Fruit fly (Drosophila melanogaster) whole organism, prepupa: Measurements from ENCODE around the gene CG31111.

Source experiments
- Blimp-1 ChIP-seq: fragments of 200-800 bp; sonication (Bioruptor generic); optimal IDR thresholded peaks from 3 replicates; lab custom pipeline; 2017; ENCODE audit warnings: missing biosample characterization, missing genetic modification characterization, mild to moderate bottlenecking, moderate library complexity, missing genetic modification reagents
- CG10631 ChIP-seq: fragments of 200-800 bp; sonication (Bioruptor generic); optimal IDR thresholded peaks from 2 replicates; lab custom pipeline; 2016; ENCODE audit warnings: missing biosample characterization, missing genetic modification characterization
- CG10669 ChIP-seq: fragments of 200-800 bp; sonication (Bioruptor generic); optimal IDR thresholded peaks from 3 replicates; lab custom pipeline; 2018; ENCODE audit warnings: missing biosample characterization, mild to moderate bottlenecking, missing genetic modification characterization, moderate library complexity
- CG11294 ChIP-seq: fragments of 200-800 bp; sonication (Bioruptor generic); IDR thresholded peaks from 2 replicates; pipeline ENCODE4 v1.3.6; 2022; ENCODE audit warnings: missing biosample characterization, missing genetic modification characterization
- CG11762 ChIP-seq: fragments of 200-800 bp; sonication (Bioruptor generic); optimal IDR thresholded peaks from 3 replicates; lab custom pipeline; 2016; ENCODE audit warnings: missing biosample characterization, missing genetic modification characterization; ENCODE audit not compliant: insufficient read depth
- CG15336 ChIP-seq: fragments of 200-800 bp; sonication (Bioruptor generic); IDR thresholded peaks from 2 replicates; pipeline ENCODE4 v1.3.6; 2022; ENCODE audit warnings: missing biosample characterization, missing genetic modification characterization
- CG1621 ChIP-seq: fragments of 200-800 bp; sonication (Bioruptor generic); optimal IDR thresholded peaks from 3 replicates; lab custom pipeline; 2018; ENCODE audit warnings: missing biosample characterization, mild to moderate bottlenecking, missing genetic modification characterization
- CG16779 ChIP-seq: fragments of 200-800 bp; sonication (Bioruptor generic); optimal IDR thresholded peaks from 3 replicates; lab custom pipeline; 2017; ENCODE audit warnings: missing biosample characterization, mild to moderate bottlenecking, missing genetic modification characterization
- CG3032 ChIP-seq: fragments of 200-800 bp; optimal IDR thresholded peaks from 2 replicates; lab custom pipeline; 2019; ENCODE audit warnings: missing biosample characterization, mild to moderate bottlenecking, missing genetic modification characterization, moderate library complexity
- CG31627 ChIP-seq: fragments of 200-800 bp; sonication (Bioruptor generic); optimal IDR thresholded peaks from 3 replicates; lab custom pipeline; 2016; ENCODE audit warnings: missing biosample characterization, missing genetic modification characterization
- CG32006 ChIP-seq: fragments of 200-800 bp; sonication (Bioruptor generic); optimal IDR thresholded peaks from 3 replicates; lab custom pipeline; 2017; ENCODE audit warnings: missing biosample characterization, mild to moderate bottlenecking, missing genetic modification characterization
- CG34406 ChIP-seq: fragments of 200-800 bp; sonication (Bioruptor generic); optimal IDR thresholded peaks from 3 replicates; lab custom pipeline; 2016; ENCODE audit warnings: missing biosample characterization, missing genetic modification characterization
- CG3919 ChIP-seq: fragments of 200-800 bp; sonication (Bioruptor generic); optimal IDR thresholded peaks from 3 replicates; lab custom pipeline; 2016; ENCODE audit warnings: missing biosample characterization, missing genetic modification characterization
- CG6276 ChIP-seq: fragments of 200-800 bp; sonication (Bioruptor generic); optimal IDR thresholded peaks from 2 replicates; lab custom pipeline; 2017; ENCODE audit warnings: missing biosample characterization, mild to moderate bottlenecking, missing genetic modification characterization
- CG6792 ChIP-seq: fragments of 200-800 bp; sonication (Bioruptor generic); optimal IDR thresholded peaks from 3 replicates; lab custom pipeline; 2016; ENCODE audit warnings: missing biosample characterization, missing genetic modification characterization
- CG6808 ChIP-seq: fragments of 200-800 bp; sonication (Bioruptor generic); optimal IDR thresholded peaks from 3 replicates; lab custom pipeline; 2017; ENCODE audit warnings: missing biosample characterization, missing genetic modification characterization, mild to moderate bottlenecking, moderate library complexity, missing genetic modification reagents
- CG6854 ChIP-seq: fragments of 200-800 bp; sonication (Bioruptor generic); optimal IDR thresholded peaks from 2 replicates; lab custom pipeline; 2017; ENCODE audit warnings: missing biosample characterization, mild to moderate bottlenecking, missing genetic modification characterization
- CG7368 ChIP-seq: fragments of 200-800 bp; sonication (Bioruptor generic); optimal IDR thresholded peaks from 3 replicates; lab custom pipeline; 2016; ENCODE audit warnings: missing biosample characterization, missing genetic modification characterization
- CG8119 ChIP-seq: fragments of 200-800 bp; sonication (Bioruptor generic); IDR thresholded peaks from 3 replicates; pipeline ENCODE4 v1.3.6; 2022; ENCODE audit warnings: missing biosample characterization, missing genetic modification characterization
- CG8632 ChIP-seq: fragments of 200-800 bp; sonication (Bioruptor generic); optimal IDR thresholded peaks from 3 replicates; lab custom pipeline; 2016; ENCODE audit warnings: missing biosample characterization, missing genetic modification characterization
- CG9139 ChIP-seq: fragments of 200-800 bp; sonication (Bioruptor generic); optimal IDR thresholded peaks from 3 replicates; lab custom pipeline; 2017; ENCODE audit warnings: missing biosample characterization, mild to moderate bottlenecking, missing genetic modification characterization
- Eip75B ChIP-seq: fragments of 200-800 bp; sonication (Bioruptor generic); optimal IDR thresholded peaks from 3 replicates; lab custom pipeline; 2016; ENCODE audit warnings: missing biosample characterization, missing genetic modification characterization
- Eip78C ChIP-seq: fragments of 200-800 bp; sonication (Bioruptor generic); peaks from one replicate; lab custom pipeline; 2016; ENCODE audit warnings: missing biosample characterization, missing genetic modification characterization
- Ets21C ChIP-seq: fragments of 200-800 bp; sonication (Bioruptor generic); optimal IDR thresholded peaks from 3 replicates; lab custom pipeline; 2016; ENCODE audit warnings: missing biosample characterization, missing genetic modification characterization
- Ets96B ChIP-seq: fragments of 200-800 bp; optimal IDR thresholded peaks from 2 replicates; lab custom pipeline; 2019; ENCODE audit warnings: missing biosample characterization, mild to moderate bottlenecking, missing genetic modification characterization, moderate library complexity
- Hr39 ChIP-seq: fragments of 200-800 bp; sonication (Bioruptor generic); optimal IDR thresholded peaks from 2 replicates; lab custom pipeline; 2016; ENCODE audit warnings: missing biosample characterization, missing genetic modification characterization
- Hr4 ChIP-seq: fragments of 200-800 bp; sonication (Bioruptor generic); optimal IDR thresholded peaks from 3 replicates; lab custom pipeline; 2016; ENCODE audit warnings: missing biosample characterization, missing genetic modification characterization
- Lpt ChIP-seq: fragments of 200-800 bp; sonication (Bioruptor generic); optimal IDR thresholded peaks from 3 replicates; lab custom pipeline; 2016; ENCODE audit warnings: missing biosample characterization, missing genetic modification characterization
- Met ChIP-seq: fragments of 200-800 bp; sonication (Bioruptor generic); optimal IDR thresholded peaks from 3 replicates; lab custom pipeline; 2016; ENCODE audit warnings: missing biosample characterization, missing genetic modification characterization
- Sox14 ChIP-seq: fragments of 200-800 bp; sonication (Bioruptor generic); optimal IDR thresholded peaks from 3 replicates; lab custom pipeline; 2016; ENCODE audit warnings: missing biosample characterization, missing genetic modification characterization
- Sox15 ChIP-seq: fragments of 200-800 bp; sonication (Bioruptor generic); optimal IDR thresholded peaks from 3 replicates; lab custom pipeline; 2016; ENCODE audit warnings: missing biosample characterization, missing genetic modification characterization
- acj6 ChIP-seq: fragments of 200-800 bp; sonication (Bioruptor generic); optimal IDR thresholded peaks from 3 replicates; lab custom pipeline; 2016; ENCODE audit warnings: missing biosample characterization, missing genetic modification characterization
- cyc ChIP-seq: fragments of 200-800 bp; sonication (Bioruptor generic); optimal IDR thresholded peaks from 3 replicates; lab custom pipeline; 2016; ENCODE audit warnings: missing biosample characterization, missing genetic modification characterization
- dac ChIP-seq: fragments of 200-800 bp; sonication (Bioruptor generic); optimal IDR thresholded peaks from 2 replicates; lab custom pipeline; 2017; ENCODE audit warnings: missing biosample characterization, mild to moderate bottlenecking, missing genetic modification characterization
- dsx ChIP-seq: fragments of 200-800 bp; optimal IDR thresholded peaks from 3 replicates; lab custom pipeline; 2019; ENCODE audit warnings: missing biosample characterization, mild to moderate bottlenecking, missing genetic modification characterization, moderate library complexity; ENCODE audit not compliant: poor library complexity, severe bottlenecking
- eg ChIP-seq: fragments of 200-800 bp; sonication (Bioruptor generic); IDR thresholded peaks from 3 replicates; pipeline ENCODE4 v1.3.6; 2022; ENCODE audit warnings: missing biosample characterization, missing genetic modification characterization
- esn ChIP-seq: fragments of 200-800 bp; sonication (Bioruptor generic); optimal IDR thresholded peaks from 2 replicates; lab custom pipeline; 2016; ENCODE audit warnings: missing biosample characterization, mild to moderate bottlenecking, missing genetic modification characterization, moderate library complexity
- fd59A ChIP-seq: fragments of 200-800 bp; sonication (Bioruptor generic); optimal IDR thresholded peaks from 2 replicates; lab custom pipeline; 2017; ENCODE audit warnings: missing biosample characterization, mild to moderate bottlenecking, missing genetic modification characterization, missing genetic modification reagents
- fd85E ChIP-seq: fragments of 200-800 bp; sonication (Bioruptor generic); optimal IDR thresholded peaks from 3 replicates; lab custom pipeline; 2016; ENCODE audit warnings: missing biosample characterization, missing genetic modification characterization
- fkh ChIP-seq: fragments of 200-800 bp; sonication (Bioruptor generic); optimal IDR thresholded peaks from 3 replicates; lab custom pipeline; 2017; ENCODE audit warnings: missing biosample characterization, mild to moderate bottlenecking, missing genetic modification characterization, moderate library complexity
- lz ChIP-seq: fragments of 200-800 bp; sonication (Bioruptor generic); optimal IDR thresholded peaks from 3 replicates; lab custom pipeline; 2016; ENCODE audit warnings: missing biosample characterization, missing genetic modification characterization
- net ChIP-seq: fragments of 200-800 bp; sonication (Bioruptor generic); optimal IDR thresholded peaks from 3 replicates; lab custom pipeline; 2016; ENCODE audit warnings: missing biosample characterization, missing genetic modification characterization
- pdm3 ChIP-seq: fragments of 200-800 bp; sonication (Bioruptor generic); optimal IDR thresholded peaks from 3 replicates; lab custom pipeline; 2016; ENCODE audit warnings: missing biosample characterization, missing genetic modification characterization
- svp ChIP-seq: fragments of 200-800 bp; sonication (Bioruptor generic); peaks from one replicate; lab custom pipeline; 2016; ENCODE audit warnings: missing biosample characterization, missing genetic modification characterization
- topi ChIP-seq: fragments of 200-800 bp; sonication (Bioruptor generic); optimal IDR thresholded peaks from 3 replicates; lab custom pipeline; 2016; ENCODE audit warnings: missing biosample characterization, missing genetic modification characterization
- vri ChIP-seq: fragments of 200-800 bp; sonication (Bioruptor generic); optimal IDR thresholded peaks from 3 replicates; lab custom pipeline; 2016; ENCODE audit warnings: missing biosample characterization, mild to moderate bottlenecking, missing genetic modification characterization

CG31111 gene

dm6 chr3R:25033142-25033586 is 22.8 kb downstream of the CG31111 start, which contains the start of gene Smg6:
Smg6 (minus strand) TSS chr3R:25033465.
- TF ChIP-seq net (GFP tag; lab: Kevin White, UChicago): no peak
- TF ChIP-seq CG1621 (tag; lab: Kevin White, UChicago): no peak
- no peak for TF ChIP-seq CG6276 (GFP tag; lab: Kevin White, UChicago)
- no peak for TF ChIP-seq pdm3

DNA sequence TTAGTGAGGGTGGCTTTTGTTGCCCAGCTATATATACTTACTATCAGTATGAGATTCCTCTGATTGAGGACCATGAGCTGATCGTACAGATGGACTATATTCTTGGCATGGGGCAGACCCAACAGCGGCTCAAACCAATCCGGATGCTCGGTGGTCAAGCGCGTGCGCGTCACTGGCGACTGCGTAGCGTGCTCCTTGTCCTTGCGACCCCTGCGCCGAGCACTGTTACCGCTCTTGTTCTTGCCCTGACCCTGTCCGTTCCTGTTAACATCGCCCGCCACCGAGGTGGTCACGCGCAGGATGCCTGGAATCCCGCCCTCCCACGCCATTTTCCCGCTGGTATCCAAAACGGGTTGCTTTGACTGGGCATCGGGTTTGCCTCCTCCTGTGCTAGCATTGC is 23.3 kb downstream of the CG31111 start:
- TF ChIP-seq CG3032 (tag; lab: Kevin White, UChicago) (no peak), CG31627 (GFP tag; lab: Kevin White, UChicago) (no peak), dsx (no peak), CG15336 (GFP tag; lab: Robert Waterston, UW) (no peak), Eip75B (no peak)

dm6 chr3R:25027281-25028219 is 28.4 kb downstream of the CG31111 start:
- TF ChIP-seq dac (GFP tag; lab: Kevin White, UChicago) (no peak), Hr4 (no peak), CG7368 (GFP tag; lab: Kevin White, UChicago) (no peak), CG32006 (GFP tag; lab: Kevin White, UChicago) (no peak), CG11294 (GFP tag; lab: Robert Waterston, UW) (no peak), Sox14 (GFP tag; lab: Kevin White, UChicago) (peak; percentile 64), Lpt (GFP tag; lab: Kevin White, UChicago) (no peak), CG8119 (GFP tag; lab: Robert Waterston, UW) (0 out of 3 replicates have a peak, but pooled peaks have one; percentile 31), fd59A (GFP tag; lab: Kevin White, UChicago) (no peak), CG16779 (no peak), CG6808 (GFP tag; lab: Kevin White, UChicago) (no peak), dsx (no peak), svp (GFP tag; lab: Kevin White, UChicago) (no peak), CG6792 (GFP tag; lab: Kevin White, UChicago) (peak; percentile 62), cyc (peak; percentile 38), topi (no peak), fd85E (GFP tag; lab: Kevin White, UChicago) (no peak), Sox15 (GFP tag; lab: Kevin White, UChicago) (peak; percentile 44), lz (GFP tag; lab: Kevin White, UChicago) (peak; percentile 65), fkh (GFP tag; lab: Kevin White, UChicago) (peak; percentile 82), Eip78C (no peak), pdm3 (no peak), Hr39 (GFP tag; lab: Kevin White, UChicago) (no peak), Ets96B (tag; lab: Kevin White, UChicago) (no peak), CG10669 (no peak), CG34406 (GFP tag; lab: Kevin White, UChicago) (no peak), Ets21C (GFP tag; lab: Kevin White, UChicago) (no peak), CG9139 (GFP tag; lab: Kevin White, UChicago) (no peak), CG6854 (GFP tag; lab: Kevin White, UChicago) (no peak), CG3919 (GFP tag; lab: Kevin White, UChicago) (no peak), vri (GFP tag; lab: Kevin White, UChicago) (peak; percentile 69), acj6 (GFP tag; lab: Kevin White, UChicago) (no peak), CG11762 (GFP tag; lab: Kevin White, UChicago) (no peak), esn (GFP tag; lab: Kevin White, UChicago) (peak; percentile 81), CG6276 (GFP tag; lab: Kevin White, UChicago) (no peak), eg (GFP tag; lab: Robert Waterston, UW) (no peak), Met (GFP tag; lab: Kevin White, UChicago) (no peak), Blimp-1 (GFP tag; lab: Kevin White, UChicago) (peak; percentile 32), CG8632 (no peak), CG10631 (no peak)
